Fruit fly (Drosophila melanogaster): ENCODE measurements around the gene bbg.

dm6 chr3L:14369607-14370006 lies 166.5 kb downstream of the bbg start, which contains the start of gene CG13481:
- TF ChIP-seq psq (optimal IDR thresholded peaks at IDR 0.05) (no peak), ttk (optimal IDR thresholded peaks at IDR 0.05) (no peak), Sin3A (optimal IDR thresholded peaks at IDR 0.05) (no peak), insv (optimal IDR thresholded peaks at IDR 0.05) (no peak), h (optimal IDR thresholded peaks at IDR 0.05) (no peak), Myc (optimal IDR thresholded peaks at IDR 0.05) (no peak)

Measured in Kc167 (cell line).